Fruit fly (Drosophila melanogaster) whole organism, embryonic: ENCODE measurements around the gene CG31710.

ENCODE experiments used
- Ada2b ChIP-seq: fragments of 200-800 bp; sonication (Bioruptor generic); IDR thresholded peaks from 2 replicates; pipeline ENCODE4 v1.3.6; 2022; ENCODE audit warnings: missing biosample characterization, missing genetic modification characterization
- CG10979 ChIP-seq: fragments of 200-800 bp; sonication (Bioruptor generic); optimal IDR thresholded peaks from 2 replicates; lab custom pipeline; 2018; ENCODE audit warnings: missing biosample characterization, mild to moderate bottlenecking, missing genetic modification characterization, moderate library complexity
- CG15601 ChIP-seq: fragments of 200-800 bp; sonication (Bioruptor generic); optimal IDR thresholded peaks from 3 replicates; lab custom pipeline; 2019; ENCODE audit warnings: missing biosample characterization, mild to moderate bottlenecking, missing genetic modification characterization, moderate library complexity
- CG15696 ChIP-seq: fragments of 200-800 bp; sonication (Bioruptor generic); optimal IDR thresholded peaks from 2 replicates; lab custom pipeline; 2019; ENCODE audit warnings: missing biosample characterization, mild to moderate bottlenecking, missing genetic modification characterization, moderate library complexity
- CG1602 ChIP-seq: fragments of 200-800 bp; sonication (Bioruptor generic); optimal IDR thresholded peaks from 3 replicates; lab custom pipeline; 2016; ENCODE audit warnings: missing biosample characterization, missing genetic modification characterization
- CG1603 ChIP-seq: fragments of 200-800 bp; sonication (Bioruptor generic); optimal IDR thresholded peaks from 2 replicates; lab custom pipeline; 2019; ENCODE audit warnings: missing biosample characterization, mild to moderate bottlenecking, missing genetic modification characterization, moderate library complexity
- CG17361 ChIP-seq: fragments of 200-800 bp; sonication (Bioruptor generic); IDR thresholded peaks from 3 replicates; pipeline ENCODE4 v1.3.6; 2022; ENCODE audit warnings: missing biosample characterization, missing genetic modification characterization
- CG17568 ChIP-seq: fragments of 200-800 bp; sonication (Bioruptor generic); optimal IDR thresholded peaks from 2 replicates; lab custom pipeline; 2018; ENCODE audit warnings: missing biosample characterization, mild to moderate bottlenecking, missing genetic modification characterization, moderate library complexity
- CG2202 ChIP-seq: fragments of 200-800 bp; sonication (Bioruptor generic); optimal IDR thresholded peaks from 2 replicates; lab custom pipeline; 2018; ENCODE audit warnings: missing biosample characterization, mild to moderate bottlenecking, missing genetic modification characterization
- CG31365 ChIP-seq: fragments of 200-800 bp; sonication (Bioruptor generic); optimal IDR thresholded peaks from 2 replicates; lab custom pipeline; 2018; ENCODE audit warnings: missing biosample characterization, mild to moderate bottlenecking, missing genetic modification characterization
- CG31441 ChIP-seq: fragments of 200-800 bp; sonication (Bioruptor generic); IDR thresholded peaks from 2 replicates; pipeline ENCODE4 v1.3.6; 2022; ENCODE audit warnings: missing biosample characterization, missing genetic modification characterization
- CG4282 ChIP-seq: fragments of 200-800 bp; sonication (Bioruptor generic); optimal IDR thresholded peaks from 2 replicates; lab custom pipeline; 2016; ENCODE audit warnings: missing biosample characterization, missing genetic modification characterization
- CG8290 ChIP-seq, 3 experiments: fragments of 200-800 bp; sonication (Bioruptor generic); optimal IDR thresholded peaks; 2 replicates each; lab custom pipeline; 2016 to 2019; ENCODE audit warnings: missing biosample characterization in 3 of 3, missing genetic modification characterization in 3 of 3, mild to moderate bottlenecking in 2 of 3, moderate library complexity in 1 of 3
- CG9609 ChIP-seq: fragments of 200-800 bp; sonication (Bioruptor generic); optimal IDR thresholded peaks from 3 replicates; lab custom pipeline; 2016; ENCODE audit warnings: missing biosample characterization, missing genetic modification characterization
- CG9932 ChIP-seq: fragments of 200-800 bp; sonication (Bioruptor generic); IDR thresholded peaks from 2 replicates; pipeline ENCODE4 v1.3.6; 2022; ENCODE audit warnings: missing biosample characterization, missing genetic modification characterization
- CkIIα-i1 ChIP-seq: fragments of 200-800 bp; sonication (Bioruptor generic); IDR thresholded peaks from 2 replicates; pipeline ENCODE4 v1.3.6; 2022; ENCODE audit warnings: missing biosample characterization, missing genetic modification characterization
- CrebB ChIP-seq: fragments of 200-800 bp; sonication (Bioruptor generic); optimal IDR thresholded peaks from 3 replicates; lab custom pipeline; 2018; ENCODE audit warnings: missing biosample characterization, mild to moderate bottlenecking, missing genetic modification characterization
- Ets97D ChIP-seq: fragments of 200-800 bp; sonication (Bioruptor generic); optimal IDR thresholded peaks from 3 replicates; lab custom pipeline; 2016; ENCODE audit warnings: missing biosample characterization, missing genetic modification characterization
- Gsc ChIP-seq: fragments of 200-800 bp; sonication (Bioruptor generic); IDR thresholded peaks from 2 replicates; pipeline ENCODE4 v1.3.6; 2022; ENCODE audit warnings: missing biosample characterization, missing genetic modification characterization
- H15 ChIP-seq: fragments of 200-800 bp; sonication (Bioruptor generic); IDR thresholded peaks from 3 replicates; pipeline ENCODE4 v1.3.6; 2022; ENCODE audit warnings: missing biosample characterization, missing genetic modification characterization
- Hr3 ChIP-seq: fragments of 200-800 bp; sonication (Bioruptor generic); optimal IDR thresholded peaks from 3 replicates; lab custom pipeline; 2016; ENCODE audit warnings: missing biosample characterization, missing genetic modification characterization
- Hr78 ChIP-seq, 2 experiments: fragments of 200-800 bp in 1 of 2; fragments of >200 bp in 1 of 2; sonication (Bioruptor generic) in 1 of 2; optimal IDR thresholded peaks; 2 replicates each; lab custom pipeline; 2017 to 2019; ENCODE audit warnings: missing biosample characterization in 2 of 2, missing genetic modification characterization in 2 of 2, mild to moderate bottlenecking in 1 of 2, moderate library complexity in 1 of 2
- Kr ChIP-seq: fragments of 200-800 bp; sonication (Bioruptor generic); optimal IDR thresholded peaks from 2 replicates; lab custom pipeline; 2017; ENCODE audit warnings: missing biosample characterization, mild to moderate bottlenecking, missing genetic modification characterization
- Meics ChIP-seq: fragments of 200-800 bp; sonication (Bioruptor generic); optimal IDR thresholded peaks from 2 replicates; lab custom pipeline; 2017; ENCODE audit warnings: missing biosample characterization, mild to moderate bottlenecking, missing genetic modification characterization
- Ssrp ChIP-seq: fragments of 200-800 bp; sonication (Bioruptor generic); optimal IDR thresholded peaks from 2 replicates; lab custom pipeline; 2018; ENCODE audit warnings: missing biosample characterization, mild to moderate bottlenecking, missing genetic modification characterization, moderate library complexity
- TFAM ChIP-seq: fragments of 200-800 bp; sonication (Bioruptor generic); optimal IDR thresholded peaks from 2 replicates; lab custom pipeline; 2017; ENCODE audit warnings: missing biosample characterization, missing genetic modification characterization, inconsistent platforms
- Taf1 ChIP-seq: fragments of 200-800 bp; sonication (Bioruptor generic); IDR thresholded peaks from 2 replicates; pipeline ENCODE4 v1.3.6; 2022; ENCODE audit warnings: missing biosample characterization, missing genetic modification characterization
- bab2 ChIP-seq: fragments of 200-800 bp; sonication (Bioruptor generic); optimal IDR thresholded peaks from 2 replicates; lab custom pipeline; 2016; ENCODE audit warnings: missing biosample characterization, missing genetic modification characterization
- br ChIP-seq: fragments of >200 bp; optimal IDR thresholded peaks from 2 replicates; lab custom pipeline; 2017
- bsh ChIP-seq, 2 experiments: fragments of 200-800 bp; sonication (Bioruptor generic); optimal IDR thresholded peaks; 2 replicates each; lab custom pipeline; 2017 to 2018; ENCODE audit warnings: mild to moderate bottlenecking in 2 of 2, missing biosample characterization in 2 of 2, missing genetic modification characterization in 2 of 2, moderate library complexity in 1 of 2
- btn ChIP-seq: fragments of 200-800 bp; sonication (Bioruptor generic); optimal IDR thresholded peaks from 2 replicates; lab custom pipeline; 2016; ENCODE audit warnings: missing biosample characterization, missing genetic modification characterization
- cg ChIP-seq: fragments of 200-800 bp; sonication (Bioruptor generic); optimal IDR thresholded peaks from 3 replicates; lab custom pipeline; 2019; ENCODE audit warnings: missing biosample characterization, mild to moderate bottlenecking, missing genetic modification characterization, moderate library complexity
- corto ChIP-seq: fragments of 200-800 bp; sonication (Bioruptor generic); optimal IDR thresholded peaks from 2 replicates; lab custom pipeline; 2016; ENCODE audit warnings: missing biosample characterization, mild to moderate bottlenecking, missing genetic modification characterization, moderate library complexity
- dmrt99B ChIP-seq: fragments of 200-800 bp; sonication (Bioruptor generic); optimal IDR thresholded peaks from 2 replicates; lab custom pipeline; 2018; ENCODE audit warnings: missing biosample characterization, mild to moderate bottlenecking, missing genetic modification characterization, moderate library complexity
- dpn ChIP-seq, 2 experiments: fragments of 200-800 bp; sonication (Bioruptor generic); optimal IDR thresholded peaks; 3 replicates each; lab custom pipeline; 2016; ENCODE audit warnings: missing biosample characterization in 2 of 2, missing genetic modification characterization in 2 of 2
- fd102C ChIP-seq: fragments of 200-800 bp; sonication (Bioruptor generic); optimal IDR thresholded peaks from 2 replicates; lab custom pipeline; 2018; ENCODE audit warnings: missing biosample characterization, mild to moderate bottlenecking, missing genetic modification characterization, moderate library complexity
- gfzf ChIP-seq: fragments of 200-800 bp; sonication (Bioruptor generic); optimal IDR thresholded peaks from 2 replicates; lab custom pipeline; 2016; ENCODE audit warnings: missing biosample characterization, mild to moderate bottlenecking, missing genetic modification characterization, moderate library complexity
- gro ChIP-seq: fragments of 200-800 bp; sonication (Bioruptor generic); optimal IDR thresholded peaks from 2 replicates; lab custom pipeline; 2016; ENCODE audit warnings: missing biosample characterization, missing genetic modification characterization
- kni ChIP-seq: fragments of 200-800 bp; sonication (Bioruptor generic); optimal IDR thresholded peaks from 3 replicates; lab custom pipeline; 2017; ENCODE audit warnings: mild to moderate bottlenecking, missing biosample characterization, missing genetic modification reagents, missing genetic modification characterization
- knrl ChIP-seq: fragments of 200-800 bp; sonication (Bioruptor generic); IDR thresholded peaks from 3 replicates; pipeline ENCODE4 v1.3.6; 2022; ENCODE audit warnings: missing biosample characterization, missing genetic modification characterization; ENCODE audit not compliant: partially characterized antibody
- nmo ChIP-seq: fragments of 200-800 bp; sonication (Bioruptor generic); optimal IDR thresholded peaks from 2 replicates; lab custom pipeline; 2018; ENCODE audit warnings: missing biosample characterization, mild to moderate bottlenecking, missing genetic modification characterization, moderate library complexity
- nom ChIP-seq: fragments of 200-800 bp; sonication (Bioruptor generic); optimal IDR thresholded peaks from 2 replicates; lab custom pipeline; 2017; ENCODE audit warnings: missing biosample characterization, missing genetic modification characterization, mild to moderate bottlenecking, moderate library complexity, missing genetic modification reagents
- pnt ChIP-seq: fragments of 200-800 bp; sonication (Bioruptor generic); optimal IDR thresholded peaks from 3 replicates; lab custom pipeline; 2016; ENCODE audit warnings: missing biosample characterization, missing genetic modification characterization
- sisA ChIP-seq: fragments of 200-800 bp; sonication (Bioruptor generic); IDR thresholded peaks from 2 replicates; pipeline ENCODE4 v1.3.6; 2022; ENCODE audit warnings: missing biosample characterization, missing genetic modification characterization
- tap ChIP-seq: fragments of 200-800 bp; optimal IDR thresholded peaks from 3 replicates; lab custom pipeline; 2019; ENCODE audit warnings: missing biosample characterization, mild to moderate bottlenecking, missing genetic modification characterization, moderate library complexity
- tin ChIP-seq: fragments of 200-800 bp; sonication (Bioruptor generic); optimal IDR thresholded peaks from 3 replicates; lab custom pipeline; 2016; ENCODE audit warnings: missing biosample characterization, missing genetic modification characterization
- tio ChIP-seq: fragments of 200-800 bp; sonication (Bioruptor generic); optimal IDR thresholded peaks from 2 replicates; lab custom pipeline; 2017; ENCODE audit warnings: missing biosample characterization, missing genetic modification characterization, inconsistent platforms
- tna ChIP-seq: fragments of 200-800 bp; sonication (Bioruptor generic); IDR thresholded peaks from 2 replicates; pipeline ENCODE4 v1.3.6; 2022; ENCODE audit warnings: missing biosample characterization, missing genetic modification characterization; ENCODE audit not compliant: partially characterized antibody
- vvl ChIP-seq: fragments of 200-800 bp; sonication (Bioruptor generic); IDR thresholded peaks from 2 replicates; pipeline ENCODE4 v1.3.6; 2022; ENCODE audit warnings: missing biosample characterization, missing genetic modification characterization
- wdn ChIP-seq: fragments of 200-800 bp; sonication (Bioruptor generic); IDR thresholded peaks from 2 replicates; pipeline ENCODE4 v1.3.6; 2022; ENCODE audit warnings: missing biosample characterization, missing genetic modification characterization

Gene CG31710

DNA sequence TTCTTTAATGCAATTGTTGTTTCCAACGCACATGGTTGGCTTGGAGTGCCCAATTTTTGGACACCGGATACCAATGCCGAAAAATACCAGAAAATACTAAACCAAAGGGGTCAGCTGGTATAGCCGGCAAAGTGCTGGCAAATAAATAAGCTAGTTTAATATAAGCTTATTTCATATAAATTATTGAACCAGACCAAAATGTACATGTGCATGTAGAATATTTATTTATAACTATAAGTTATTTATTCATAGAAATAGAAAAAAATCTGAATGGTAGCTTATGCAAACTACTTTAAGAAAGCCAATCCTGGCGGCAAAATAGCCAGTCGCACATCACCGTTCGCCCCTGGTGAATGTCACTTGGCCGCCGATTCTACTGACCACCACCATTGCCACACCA, 5.3 kb downstream of the CG31710 start, which contains the start of gene pelo (continued):
- TF ChIP-seq CG1603 (tag; lab: Kevin White, UChicago), result no peak
- TF ChIP-seq CG31365 (tag; lab: Kevin White, UChicago), result no peak
- no peak for TF ChIP-seq CkIIα-i1 (GFP tag; lab: Robert Waterston, UW)
- TF ChIP-seq kni (GFP tag; lab: Kevin White, UChicago), result peak; percentile 1
- no peak for TF ChIP-seq CrebB (tag; lab: Kevin White, UChicago)
- peak in 1 of 2 experiments; percentile 79 for TF ChIP-seq Hr78 (GFP tag; optimal IDR thresholded peaks at IDR 0.05; lab: Kevin White, UChicago)
- TF ChIP-seq dpn (GFP tag; optimal IDR thresholded peaks at IDR 0.05; lab: Kevin White, UChicago), result peak in 1 of 2 experiments; percentile 66
- peak; percentile 62 for TF ChIP-seq CG9932 (GFP tag; lab: Robert Waterston, UW)
- peak; percentile 70; the same call in 2 of the 3 replicates for TF ChIP-seq CG17361
- no peak for TF ChIP-seq br (lab: Kevin White, UChicago)
- peak; percentile 63 for TF ChIP-seq Ssrp (tag; lab: Kevin White, UChicago)
- TF ChIP-seq CG9609, result no peak
- TF ChIP-seq corto, result peak; percentile 45
- no peak for TF ChIP-seq bab2 (GFP tag; lab: Kevin White, UChicago)
- no peak for TF ChIP-seq CG2202 (tag; lab: Kevin White, UChicago)
- TF ChIP-seq CG10979 (tag; lab: Kevin White, UChicago), result peak; percentile 57
- TF ChIP-seq Ets97D (GFP tag; lab: Kevin White, UChicago), result peak; percentile 73
- peak; percentile 47 for TF ChIP-seq gfzf
- no peak for TF ChIP-seq tna (GFP tag; lab: Robert Waterston, UW)
- no peak for TF ChIP-seq pnt (GFP tag; lab: Kevin White, UChicago)
- no peak for TF ChIP-seq wdn (GFP tag; lab: Robert Waterston, UW)
- 0 out of 3 replicates have a peak, but pooled peaks have one; percentile 43 for TF ChIP-seq H15
- TF ChIP-seq bsh (GFP tag; optimal IDR thresholded peaks at IDR 0.05; lab: Kevin White, UChicago), result peak in 1 of 2 experiments; percentile 67
- TF ChIP-seq Gsc (GFP tag; lab: Robert Waterston, UW), result no peak
- TF ChIP-seq CG17568 (GFP tag; lab: Kevin White, UChicago), result peak; percentile 28
- TF ChIP-seq nmo (GFP tag; lab: Kevin White, UChicago), result peak; percentile 77
- peak; percentile 75 for TF ChIP-seq CG31441 (GFP tag; lab: Robert Waterston, UW)
- TF ChIP-seq CG4282 (GFP tag; lab: Kevin White, UChicago), result no peak
- peak; percentile 52; the same call in 1 of the 2 replicates for TF ChIP-seq sisA
- TF ChIP-seq tio, result peak; percentile 5
- TF ChIP-seq nom (GFP tag; lab: Kevin White, UChicago), result peak; percentile 34
- TF ChIP-seq Kr (GFP tag; lab: Kevin White, UChicago), result peak; percentile 90
- TF ChIP-seq CG15601 (tag; lab: Kevin White, UChicago), result peak; percentile 63
- TF ChIP-seq Meics (GFP tag; lab: Kevin White, UChicago), result peak; percentile 74
- no peak for TF ChIP-seq btn (GFP tag; lab: Kevin White, UChicago)
- TF ChIP-seq Ada2b (GFP tag; lab: Robert Waterston, UW), result peak; percentile 29; the same call in 1 of the 2 replicates
- TF ChIP-seq fd102C, result peak; percentile 15
- no peak; the same call in 2 of the 3 replicates for TF ChIP-seq knrl
- TF ChIP-seq cg (GFP tag; lab: Kevin White, UChicago), result no peak
- TF ChIP-seq Hr3, result peak; percentile 67
- TF ChIP-seq Taf1 (GFP tag; lab: Robert Waterston, UW), result no peak
- TF ChIP-seq tin, result peak; percentile 35
- no peak for TF ChIP-seq TFAM (GFP tag; lab: Kevin White, UChicago)
- TF ChIP-seq CG15696, result peak; percentile 66
- no peak for TF ChIP-seq gro (GFP tag; lab: Kevin White, UChicago)
- peak; percentile 61 for TF ChIP-seq dmrt99B (tag; lab: Kevin White, UChicago)
- TF ChIP-seq CG1602 (GFP tag; lab: Kevin White, UChicago), result peak; percentile 54
- TF ChIP-seq vvl, result peak; percentile 81
- peak; percentile 24 for TF ChIP-seq tap (tag; lab: Kevin White, UChicago)
- TF ChIP-seq CG8290 (GFP tag; optimal IDR thresholded peaks at IDR 0.05; lab: Kevin White, UChicago), result peak; percentile 25
- no peak for TF ChIP-seq CG8290 (tag; optimal IDR thresholded peaks at IDR 0.05; lab: Kevin White, UChicago)
